Fruit fly (Drosophila melanogaster): ENCODE data around the gene btsz.

Gene btsz

DNA sequence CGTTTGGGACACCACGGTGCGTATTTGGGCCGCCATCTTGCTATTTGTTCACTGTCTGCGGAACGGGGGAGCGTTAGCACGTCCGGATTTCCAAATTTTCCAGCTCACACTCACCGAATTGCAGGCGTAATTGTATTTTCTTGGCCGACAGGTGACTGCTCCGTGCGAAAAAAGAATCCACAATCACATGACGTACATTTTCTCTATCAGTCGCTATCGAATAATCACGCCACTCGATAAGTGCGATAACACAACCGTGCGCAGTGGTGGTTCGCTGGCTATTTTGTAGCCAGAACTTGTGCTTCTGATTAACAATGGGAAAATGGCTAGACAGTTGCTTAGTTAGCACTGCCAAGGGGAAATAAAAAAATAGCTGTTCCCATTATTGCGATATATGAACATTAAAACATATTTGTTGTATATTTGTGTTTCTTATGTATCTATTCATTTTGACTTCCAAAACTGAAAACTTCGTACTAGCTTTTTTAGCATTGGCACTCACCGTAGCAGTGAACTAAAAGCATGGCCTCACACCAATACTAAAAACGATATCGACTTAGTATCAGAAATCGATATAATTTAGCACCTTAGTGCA lies 28.6 kb upstream of the btsz start, which contains the start of gene VhaPPA1-1 (continued):
- TF ChIP-seq CG11560 (tag; IDR thresholded peaks at IDR 0.05) (peak; percentile 99), Fer1 (GFP tag; optimal IDR thresholded peaks at IDR 0.05) (peak; percentile 17), CG1529 (GFP tag; optimal IDR thresholded peaks at IDR 0.05) (no peak), br (optimal IDR thresholded peaks at IDR 0.05) (no peak), CG7839 (tag; optimal IDR thresholded peaks at IDR 0.05) (peak; percentile 4), CG6654 (GFP tag; optimal IDR thresholded peaks at IDR 0.05) (no peak), schlank (tag; optimal IDR thresholded peaks at IDR 0.05) (no peak), CG1233 (GFP tag; optimal IDR thresholded peaks at IDR 0.05) (no peak), CG15696 (tag; optimal IDR thresholded peaks at IDR 0.05) (no peak), row (GFP tag; IDR thresholded peaks at IDR 0.05) (peak; percentile 83), D19B (GFP tag; optimal IDR thresholded peaks at IDR 0.05) (no peak), Asciz (GFP tag; optimal IDR thresholded peaks at IDR 0.05) (no peak), CG7963 (GFP tag; IDR thresholded peaks at IDR 0.05; ENCODE audit: partially characterized antibody) (no peak), Sry-β (GFP tag; optimal IDR thresholded peaks at IDR 0.05) (peak; percentile 97), CG7987 (GFP tag; optimal IDR thresholded peaks at IDR 0.05) (peak; percentile 15), lbe (GFP tag; optimal IDR thresholded peaks at IDR 0.05) (no peak), Hmx (GFP tag; optimal IDR thresholded peaks at IDR 0.05) (no peak), CHES-1-like (GFP tag; optimal IDR thresholded peaks at IDR 0.05) (no peak), inv (GFP tag; IDR thresholded peaks at IDR 0.05; ENCODE audit: partially characterized antibody) (0 out of 2 replicates have a peak, but pooled peaks have one; percentile 14), pum (GFP tag; optimal IDR thresholded peaks at IDR 0.05) (no peak), pros (GFP tag; optimal IDR thresholded peaks at IDR 0.05) (no peak), az2 (GFP tag; optimal IDR thresholded peaks at IDR 0.05) (no peak), CG6272 (GFP tag; IDR thresholded peaks at IDR 0.05) (no peak), maf-S (GFP tag; optimal IDR thresholded peaks at IDR 0.05) (peak; percentile 15), bsh (GFP tag; optimal IDR thresholded peaks at IDR 0.05) (no peak), amos (GFP tag; IDR thresholded peaks at IDR 0.05; ENCODE audit: partially characterized antibody) (peak; percentile 40; the same call in 1 of the 2 replicates), tgo (GFP tag; IDR thresholded peaks at IDR 0.05) (no peak), CG1603 (tag; optimal IDR thresholded peaks at IDR 0.05) (peak; percentile 55), pnt (GFP tag; optimal IDR thresholded peaks at IDR 0.05) (no peak), CG32532 (GFP tag; IDR thresholded peaks at IDR 0.05) (peak; percentile 8; the same call in 1 of the 2 replicates), CG15514 (GFP tag; optimal IDR thresholded peaks at IDR 0.05) (peak; percentile 55), Hsf (GFP tag; optimal IDR thresholded peaks at IDR 0.05) (peak; percentile 18), dan (GFP tag; IDR thresholded peaks at IDR 0.05) (no peak), CG7786 (GFP tag; optimal IDR thresholded peaks at IDR 0.05) (no peak), CG3726 (GFP tag; IDR thresholded peaks at IDR 0.05) (no peak), gsb (GFP tag; IDR thresholded peaks at IDR 0.05) (no peak), CG9932 (GFP tag; IDR thresholded peaks at IDR 0.05) (no peak), CG12391 (tag; optimal IDR thresholded peaks at IDR 0.05) (peak; percentile 24), Dek (tag; optimal IDR thresholded peaks at IDR 0.05) (peak; percentile 5), NfI (GFP tag; optimal IDR thresholded peaks at IDR 0.05) (peak; percentile 14), CG30020 (tag; optimal IDR thresholded peaks at IDR 0.05) (peak; percentile 65), tio (GFP tag; optimal IDR thresholded peaks at IDR 0.05) (no peak), CG17612 (GFP tag; IDR thresholded peaks at IDR 0.05) (no peak), grau (tag; optimal IDR thresholded peaks at IDR 0.05) (peak; percentile 16), E2f2 (GFP tag; IDR thresholded peaks at IDR 0.05) (peak; percentile 60; the same call in 1 of the 2 replicates), CG30431 (GFP tag; optimal IDR thresholded peaks at IDR 0.05) (no peak), CG8281 (tag; optimal IDR thresholded peaks at IDR 0.05) (no peak), gem (tag; optimal IDR thresholded peaks at IDR 0.05) (peak; percentile 36), Dll (GFP tag; IDR thresholded peaks at IDR 0.05; ENCODE audit: partially characterized antibody) (peak; percentile 60; the same call in 2 of the 4 replicates), CG2199 (GFP tag; IDR thresholded peaks at IDR 0.05) (no peak)
